Worm (Caenorhabditis elegans) whole organism, young adult: ENCODE results near the gene ZK262.2.

Experiments
- let-526 ChIP-seq: fragments of 200-800 bp; sonication (Bioruptor generic); IDR thresholded peaks from 2 replicates; pipeline ENCODE4 v1.3.6; 2022; ENCODE audit warnings: missing genetic modification reagents, missing genetic modification characterization, missing compliant biosample characterization
- snpc-1.1 ChIP-seq: sonication (generic microtip); optimal IDR thresholded peaks from 2 replicates; lab custom pipeline; 2017; ENCODE audit warnings: missing genetic modification characterization, mild to moderate bottlenecking, missing compliant biosample characterization, antibody characterized with exemption, moderate library complexity, missing genotype, missing genetic modification reagents; ENCODE audit not compliant: insufficient read depth
- snpc-4 ChIP-seq, 5 experiments: fragments of 150-350 bp in 1 of 5; sonication (generic microtip) in 4 of 5; optimal IDR thresholded peaks; 2 replicates each; lab custom pipeline; 2014 to 2018; ENCODE audit warnings: missing genetic modification characterization in 5 of 5, missing biosample characterization in 3 of 5, antibody characterized with exemption in 2 of 5, mild to moderate bottlenecking in 2 of 5, missing compliant biosample characterization in 2 of 5, missing genotype in 2 of 5, moderate library complexity in 2 of 5, missing genetic modification reagents in 1 of 5

DNA sequence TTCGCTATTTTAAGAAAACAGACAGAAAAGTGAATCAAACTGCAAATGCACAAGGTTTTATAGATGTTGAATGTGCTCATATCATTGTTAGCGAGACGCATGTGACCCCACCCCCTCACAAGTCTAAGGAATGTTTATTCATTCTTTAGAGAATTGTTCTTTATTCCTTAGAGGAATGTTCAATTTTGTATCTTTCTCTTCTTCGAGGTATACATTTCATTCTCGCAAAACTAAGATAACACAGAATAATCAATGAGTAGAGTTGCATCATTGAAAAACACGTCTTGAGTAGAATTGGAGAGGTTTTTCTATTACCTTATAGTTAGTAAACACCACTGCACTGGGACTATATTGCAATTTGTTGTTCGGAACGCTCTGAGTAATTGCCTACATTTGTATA lies 22.2 kb upstream of the ZK262.2 start, which contains the start of gene ZK262.20:
- TF ChIP-seq let-526 (GFP tag; lab: Robert Waterston, UW) (no peak), snpc-1.1 (tag; lab: Kevin White, UChicago) (no peak), snpc-4 (GFP tag; optimal IDR thresholded peaks at IDR 0.05; lab: Kevin White, UChicago) (no peak), snpc-4 (tag; optimal IDR thresholded peaks at IDR 0.05; lab: Kevin White, UChicago) (no peak)
